Worm (Caenorhabditis elegans) whole organism, early embryonic: Measurements from ENCODE around the gene nmur-1.

Source experiments
- ceh-13 ChIP-seq: fragments of 200-800 bp; sonication (Bioruptor generic); optimal IDR thresholded peaks from 2 replicates; lab custom pipeline; 2018; ENCODE audit warnings: mild to moderate bottlenecking, missing genetic modification characterization, missing compliant biosample characterization
- ets-7 ChIP-seq: sonication (generic microtip); optimal IDR thresholded peaks from 2 replicates; lab custom pipeline; 2016; ENCODE audit warnings: missing genotype, missing genetic modification characterization, missing compliant biosample characterization
- flt-1 ChIP-seq: fragments of 200-800 bp; sonication (Bioruptor generic); IDR thresholded peaks from 2 replicates; pipeline ENCODE4 v1.3.6; 2022; ENCODE audit warnings: missing genetic modification characterization, missing compliant biosample characterization
- hmg-4 ChIP-seq: fragments of 200-800 bp; sonication (Bioruptor generic); optimal IDR thresholded peaks from 2 replicates; lab custom pipeline; 2018; ENCODE audit warnings: mild to moderate bottlenecking, missing genetic modification characterization, missing compliant biosample characterization
- tbx-11 ChIP-seq: fragments of 200-800 bp; sonication (Bioruptor generic); IDR thresholded peaks from 2 replicates; pipeline ENCODE4 v1.3.6; 2022; ENCODE audit warnings: missing genetic modification characterization, missing compliant biosample characterization
- tbx-37 ChIP-seq: fragments of 200-800 bp; sonication (Bioruptor generic); conservative IDR thresholded peaks from 2 replicates; pipeline ENCODE4 v1.3.6; 2022; ENCODE audit warnings: missing genetic modification reagents, missing genetic modification characterization, missing compliant biosample characterization

- no peak for TF ChIP-seq tbx-37 (GFP tag; lab: Robert Waterston, UW)
- no peak for TF ChIP-seq tbx-11 (GFP tag; lab: Robert Waterston, UW)
- no peak for TF ChIP-seq flt-1 (GFP tag; lab: Robert Waterston, UW)
- peak; percentile 22 for TF ChIP-seq hmg-4 (GFP tag; lab: Kevin White, UChicago)
- no peak for TF ChIP-seq ets-7
- no peak for TF ChIP-seq ceh-13 (GFP tag; lab: Kevin White, UChicago)
These were observed 14.8 kb downstream of the nmur-1 start for ce11 chrX:8995527-8995946.
